Worm (Caenorhabditis elegans) whole organism, young adult: ENCODE results near the gene ZK1248.11.

Source experiments
- B0019.2 ChIP-seq: fragments of 200-800 bp; sonication (Bioruptor generic); conservative IDR thresholded peaks from 2 replicates; pipeline ENCODE4 v1.3.6; 2022; ENCODE audit warnings: missing genetic modification reagents, missing genetic modification characterization, missing compliant biosample characterization
- F10E7.11 ChIP-seq: sonication (generic microtip); optimal IDR thresholded peaks from 2 replicates; lab custom pipeline; 2017; ENCODE audit warnings: mild to moderate bottlenecking, missing genetic modification characterization, moderate library complexity, missing compliant biosample characterization
- F55B11.4 ChIP-seq: sonication (generic microtip); optimal IDR thresholded peaks from 2 replicates; lab custom pipeline; 2016; ENCODE audit warnings: missing compliant biosample characterization, missing genetic modification characterization, borderline replicate concordance; ENCODE audit not compliant: insufficient read depth
- F57A8.1 ChIP-seq: fragments of 200-800 bp; sonication (Bioruptor generic); optimal IDR thresholded peaks from 2 replicates; lab custom pipeline; 2018; ENCODE audit warnings: mild to moderate bottlenecking, missing genetic modification characterization, moderate library complexity, missing compliant biosample characterization
- T26A5.8 ChIP-seq: sonication (generic microtip); optimal IDR thresholded peaks from 2 replicates; lab custom pipeline; 2016; ENCODE audit warnings: missing genetic modification characterization, missing compliant biosample characterization
- ama-1 ChIP-seq, 3 experiments: fragments of 150-350 bp in 1 of 3; sonication (generic microtip) in 2 of 3; optimal IDR thresholded peaks; 2 replicates each; lab custom pipeline; 2014 to 2018; ENCODE audit warnings: missing biosample characterization in 2 of 3, missing genetic modification characterization in 2 of 3, missing genetic modification reagents in 2 of 3
- cebp-2 ChIP-seq: fragments of 200-800 bp; sonication (Bioruptor generic); IDR thresholded peaks from 2 replicates; pipeline ENCODE4 v1.3.6; 2022; ENCODE audit warnings: missing genetic modification characterization, missing compliant biosample characterization
- egl-44 ChIP-seq: fragments of 200-800 bp; sonication (Bioruptor generic); IDR thresholded peaks from 2 replicates; pipeline ENCODE4 v1.3.6; 2022; ENCODE audit warnings: missing genetic modification reagents, missing genetic modification characterization, missing compliant biosample characterization
- egrh-3 ChIP-seq: fragments of 200-800 bp; sonication (Bioruptor generic); IDR thresholded peaks from 2 replicates; pipeline ENCODE4 v1.3.6; 2022; ENCODE audit warnings: missing genetic modification reagents, missing genetic modification characterization, missing compliant biosample characterization
- pha-4 ChIP-seq: fragments of 150-350 bp; sonication (generic microtip); optimal IDR thresholded peaks from 2 replicates; lab custom pipeline; 2014; ENCODE audit warnings: missing biosample characterization, missing genetic modification reagents, missing genetic modification characterization
- snpc-4 ChIP-seq, 5 experiments: fragments of 150-350 bp in 1 of 5; sonication (generic microtip) in 4 of 5; optimal IDR thresholded peaks; 2 replicates each; lab custom pipeline; 2014 to 2018; ENCODE audit warnings: missing genetic modification characterization in 5 of 5, missing biosample characterization in 3 of 5, antibody characterized with exemption in 2 of 5, mild to moderate bottlenecking in 2 of 5, missing compliant biosample characterization in 2 of 5, missing genotype in 2 of 5, moderate library complexity in 2 of 5, missing genetic modification reagents in 1 of 5
- somi-1 ChIP-seq: fragments of 200-800 bp; sonication (Bioruptor generic); optimal IDR thresholded peaks from 2 replicates; lab custom pipeline; 2018; ENCODE audit warnings: mild to moderate bottlenecking, missing genetic modification characterization, missing compliant biosample characterization
- unc-62 ChIP-seq: fragments of 150-350 bp; optimal IDR thresholded peaks from 2 replicates; lab custom pipeline; 2014; ENCODE audit warnings: missing biosample characterization, missing genetic modification reagents, missing genetic modification characterization
- ztf-25 ChIP-seq: fragments of 200-800 bp; sonication (Bioruptor generic); IDR thresholded peaks from 2 replicates; pipeline ENCODE4 v1.3.6; 2022; ENCODE audit warnings: missing genetic modification reagents, missing genetic modification characterization, missing compliant biosample characterization

DNA sequence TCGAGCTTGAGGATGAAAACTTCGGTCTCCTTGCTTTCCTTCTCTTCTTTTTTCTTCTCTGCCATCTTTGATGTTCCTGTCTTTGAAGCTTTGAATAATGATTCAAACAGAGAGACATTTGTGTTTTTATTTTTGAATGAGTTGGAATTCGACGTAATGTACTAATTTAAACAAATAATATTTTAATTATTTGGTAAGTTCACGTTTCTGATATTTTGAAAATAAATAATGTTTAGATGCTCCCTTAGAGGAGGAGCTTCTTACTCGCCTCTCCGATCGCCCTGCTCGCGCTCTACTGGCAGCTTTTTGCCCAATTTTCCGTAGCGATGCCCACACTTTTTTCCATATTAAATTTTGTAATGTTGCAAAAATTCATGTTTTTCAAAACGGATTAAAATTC, 27.3 kb downstream of the ZK1248.11 start, which contains the start of the genes K05F1.9 and K05F1.1:
- TF ChIP-seq egrh-3 (GFP tag; lab: Robert Waterston, UW) (no peak), F10E7.11 (no peak), pha-4 (tag; lab: Kevin White, UChicago) (no peak), F55B11.4 (tag; lab: Kevin White, UChicago) (no peak), egl-44 (GFP tag; lab: Robert Waterston, UW) (no peak), B0019.2 (GFP tag; lab: Robert Waterston, UW) (no peak), ama-1 (optimal IDR thresholded peaks at IDR 0.05; lab: Kevin White, UChicago) (no peak), ama-1 (GFP tag; optimal IDR thresholded peaks at IDR 0.05; lab: Kevin White, UChicago) (no peak), ztf-25 (no peak), cebp-2 (GFP tag; lab: Robert Waterston, UW) (no peak), unc-62 (GFP tag; lab: Kevin White, UChicago) (no peak), somi-1 (GFP tag; lab: Kevin White, UChicago) (no peak), snpc-4 (GFP tag; optimal IDR thresholded peaks at IDR 0.05; lab: Kevin White, UChicago) (no peak), snpc-4 (tag; optimal IDR thresholded peaks at IDR 0.05; lab: Kevin White, UChicago) (no peak), F57A8.1 (GFP tag; lab: Kevin White, UChicago) (no peak), T26A5.8 (tag; lab: Kevin White, UChicago) (no peak)
